Worm (Caenorhabditis elegans): ENCODE measurements around the gene F28B1.2.

DNA sequence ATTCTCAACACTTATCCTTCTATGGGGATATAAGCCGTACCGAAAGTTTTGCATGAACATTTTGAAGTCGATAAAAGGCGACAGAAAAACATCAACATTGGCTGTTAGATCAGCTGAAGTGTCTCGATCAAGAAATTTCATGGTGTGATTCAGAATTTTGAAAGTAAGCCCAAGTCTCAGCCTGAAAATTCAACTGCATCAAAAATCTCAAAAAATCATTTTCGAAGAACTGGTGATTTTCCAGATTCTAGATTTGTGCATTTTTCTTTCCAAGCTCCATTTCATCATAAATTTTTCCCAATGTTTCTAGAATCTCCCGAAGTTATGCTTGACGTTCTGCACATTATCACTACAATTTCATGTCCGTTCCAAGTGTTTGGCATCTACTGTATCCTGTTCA lies 20.1 kb downstream of the F28B1.2 start, which contains the start of gene srh-255:
- TF ChIP-seq dao-5 (tag; optimal IDR thresholded peaks at IDR 0.05) (no peak), W03F9.2 (tag; optimal IDR thresholded peaks at IDR 0.05) (no peak), him-1 (tag; optimal IDR thresholded peaks at IDR 0.05) (no peak)
